Fruit fly (Drosophila melanogaster): ENCODE data around the gene Cp15.
A peak's percentile ranks its signal among the peaks of the same experiment; 100 is the strongest.

The Cp15 gene

dm6 chr3L:8763037-8763454, 34.8 kb downstream of the Cp15 start:
- TF ChIP-seq noc (tag; optimal IDR thresholded peaks at IDR 0.05) = peak; percentile 55

- TF ChIP-seq noc (tag; optimal IDR thresholded peaks at IDR 0.05) = no peak
Measured at dm6 chr3L:8763794-8764193, 35.5 kb downstream of the Cp15 start.

dm6 chr3L:8765493-8765892, 37.2 kb downstream of the Cp15 start:
- no peak for TF ChIP-seq noc (tag; optimal IDR thresholded peaks at IDR 0.05)

- TF ChIP-seq noc (tag; optimal IDR thresholded peaks at IDR 0.05) = peak; percentile 98
Measured at dm6 chr3L:8765969-8766538, 37.8 kb downstream of the Cp15 start.

dm6 chr3L:8767876-8768275, 39.6 kb downstream of the Cp15 start:
- TF ChIP-seq noc (tag; optimal IDR thresholded peaks at IDR 0.05) = peak; percentile 75

dm6 chr3L:8770616-8771229, 42.4 kb downstream of the Cp15 start:
- TF ChIP-seq noc (tag; optimal IDR thresholded peaks at IDR 0.05) = no peak

dm6 chr3L:8772998-8773684, 44.9 kb downstream of the Cp15 start:
- TF ChIP-seq noc (tag; optimal IDR thresholded peaks at IDR 0.05) = no peak

- TF ChIP-seq noc (tag; optimal IDR thresholded peaks at IDR 0.05) = no peak
Measured at dm6 chr3L:8773713-8774112, 45.4 kb downstream of the Cp15 start.

dm6 chr3L:8774974-8775731, 46.9 kb downstream of the Cp15 start:
- TF ChIP-seq noc (tag; optimal IDR thresholded peaks at IDR 0.05) = no peak

dm6 chr3L:8777313-8777924, 49.1 kb downstream of the Cp15 start:
- TF ChIP-seq noc (tag; optimal IDR thresholded peaks at IDR 0.05) = no peak
